Fruit fly (Drosophila melanogaster): ENCODE results near the gene alpha-Est6.
A peak's percentile ranks its signal among the peaks of the same experiment; 100 is the strongest.

alpha-Est6 gene

DNA sequence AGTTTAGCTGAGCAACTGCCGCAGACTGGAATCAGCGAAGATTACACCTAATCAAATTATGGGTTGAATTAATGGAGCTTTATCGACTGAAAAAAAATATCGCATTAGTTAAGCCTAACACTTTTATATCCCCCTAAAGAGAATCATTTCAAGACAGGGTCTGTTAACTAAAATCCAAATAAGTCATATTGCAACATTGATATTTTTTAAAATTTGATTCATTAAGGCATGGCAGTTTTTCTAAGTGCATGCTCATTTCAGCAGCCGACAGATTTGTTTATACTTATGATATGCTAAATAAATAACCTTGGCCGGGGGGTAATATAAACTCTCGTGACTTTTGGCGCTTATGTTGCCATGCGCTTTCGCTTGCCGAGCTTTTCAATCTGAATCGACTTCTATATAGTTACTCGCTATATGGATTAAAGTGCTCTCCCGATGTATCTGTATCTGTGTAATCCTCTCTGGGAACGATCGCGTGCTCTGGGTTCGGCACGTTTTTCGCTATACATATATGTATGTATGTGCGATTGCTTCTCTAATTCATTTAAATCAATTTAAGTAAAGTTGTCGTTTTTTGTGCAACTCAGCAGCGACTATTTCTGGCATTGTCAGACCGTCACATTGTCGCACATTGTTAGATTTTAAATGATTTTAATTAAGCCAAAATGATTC is 22.1 kb downstream of the alpha-Est6 start (continued):
- TF ChIP-seq NFAT (GFP tag; IDR thresholded peaks at IDR 0.05) (peak; percentile 83), dm (GFP tag; optimal IDR thresholded peaks at IDR 0.05) (peak; percentile 69), CG31224 (GFP tag; IDR thresholded peaks at IDR 0.05) (peak; percentile 83), NK7.1 (GFP tag; optimal IDR thresholded peaks at IDR 0.05) (peak; percentile 78), Spps (tag; optimal IDR thresholded peaks at IDR 0.05) (no peak), wor (GFP tag; IDR thresholded peaks at IDR 0.05) (no peak), CG2875 (GFP tag; optimal IDR thresholded peaks at IDR 0.05) (no peak), gsb (GFP tag; IDR thresholded peaks at IDR 0.05) (peak; percentile 71), nom (GFP tag; optimal IDR thresholded peaks at IDR 0.05) (no peak), CG11085 (GFP tag; IDR thresholded peaks at IDR 0.05) (peak; percentile 76; the same call in 1 of the 2 replicates), ttk (GFP tag; IDR thresholded peaks at IDR 0.05) (no peak), tio (GFP tag; optimal IDR thresholded peaks at IDR 0.05) (peak; percentile 85), CG12942 (GFP tag; optimal IDR thresholded peaks at IDR 0.05) (peak; percentile 71), Dbx (GFP tag; IDR thresholded peaks at IDR 0.05) (peak; percentile 95), PHDP (tag; optimal IDR thresholded peaks at IDR 0.05) (peak; percentile 89), ERR (GFP tag; optimal IDR thresholded peaks at IDR 0.05) (peak; percentile 94), sob (GFP tag; IDR thresholded peaks at IDR 0.05) (peak; percentile 90), CG1792 (GFP tag; optimal IDR thresholded peaks at IDR 0.05) (peak; percentile 82), CG1529 (GFP tag; optimal IDR thresholded peaks at IDR 0.05) (no peak), sr (GFP tag; IDR thresholded peaks at IDR 0.05) (no peak), CG13894 (tag; optimal IDR thresholded peaks at IDR 0.05) (peak; percentile 82), sens (GFP tag) (peak; percentile 92), Rfx (GFP tag; IDR thresholded peaks at IDR 0.05) (peak; percentile 96), Tbp (GFP tag; optimal IDR thresholded peaks at IDR 0.05) (no peak), CG6791 (GFP tag; IDR thresholded peaks at IDR 0.05; ENCODE audit: partially characterized antibody) (no peak), CG16813 (GFP tag; IDR thresholded peaks at IDR 0.05; ENCODE audit: partially characterized antibody) (no peak), CG8944 (GFP tag; optimal IDR thresholded peaks at IDR 0.05) (peak; percentile 77), CG6854 (GFP tag; optimal IDR thresholded peaks at IDR 0.05) (peak; percentile 72), CG11504 (tag; optimal IDR thresholded peaks at IDR 0.05) (peak; percentile 79), inv (GFP tag; IDR thresholded peaks at IDR 0.05; ENCODE audit: partially characterized antibody) (no peak), Fer2 (tag; optimal IDR thresholded peaks at IDR 0.05) (peak; percentile 45), ro (GFP tag; IDR thresholded peaks at IDR 0.05) (no peak), p53 (GFP tag; optimal IDR thresholded peaks at IDR 0.05) (peak; percentile 53), CG12391 (tag; optimal IDR thresholded peaks at IDR 0.05) (peak; percentile 76), CG13296 (GFP tag; optimal IDR thresholded peaks at IDR 0.05) (peak; percentile 81), CG4282 (GFP tag; optimal IDR thresholded peaks at IDR 0.05) (peak; percentile 30), Taf1 (GFP tag; IDR thresholded peaks at IDR 0.05) (peak; percentile 84), CG18476 (GFP tag; optimal IDR thresholded peaks at IDR 0.05) (peak; percentile 69), Dek (tag; optimal IDR thresholded peaks at IDR 0.05) (peak; percentile 83), mld (GFP tag; IDR thresholded peaks at IDR 0.05; ENCODE audit: partially characterized antibody) (no peak), Ravus (GFP tag; IDR thresholded peaks at IDR 0.05) (peak; percentile 56), gro (GFP tag; optimal IDR thresholded peaks at IDR 0.05) (peak; percentile 96), usp (GFP tag; optimal IDR thresholded peaks at IDR 0.05) (no peak), CG14014 (GFP tag; IDR thresholded peaks at IDR 0.05) (peak; percentile 91), gem (tag; optimal IDR thresholded peaks at IDR 0.05) (peak; percentile 92), schlank (tag; optimal IDR thresholded peaks at IDR 0.05) (peak; percentile 82), fru (optimal IDR thresholded peaks at IDR 0.05) (no peak), CG14710 (tag; optimal IDR thresholded peaks at IDR 0.05) (no peak), CG17912 (GFP tag; optimal IDR thresholded peaks at IDR 0.05) (no peak), CG8290 (GFP tag; optimal IDR thresholded peaks at IDR 0.05) (no peak), CG8290 (tag; optimal IDR thresholded peaks at IDR 0.05) (peak in 1 of 2 experiments; percentile 95)
